Worm (Caenorhabditis elegans): ENCODE results near the gene Y39B6A.5.

The Y39B6A.5 gene

ce11 chrV:19158664-19159063 lies at the start of gene Y39B6A.5:
Y39B6A.5 (minus strand) TSS chrV:19158877.
- TF ChIP-seq W03F9.2 (tag; optimal IDR thresholded peaks at IDR 0.05) (peak; percentile 47), dao-5 (tag; optimal IDR thresholded peaks at IDR 0.05) (no peak)

ce11 chrV:19206911-19207310 lies 48.2 kb upstream of the Y39B6A.5 start:
- TF ChIP-seq W03F9.2 (tag; optimal IDR thresholded peaks at IDR 0.05) (no peak), him-1 (tag; optimal IDR thresholded peaks at IDR 0.05) (no peak), dao-5 (tag; optimal IDR thresholded peaks at IDR 0.05) (no peak)

- no peak for TF ChIP-seq W03F9.2 (tag; optimal IDR thresholded peaks at IDR 0.05)
- TF ChIP-seq him-1 (tag; optimal IDR thresholded peaks at IDR 0.05) = no peak
- no peak for TF ChIP-seq dao-5 (tag; optimal IDR thresholded peaks at IDR 0.05)
Observed at ce11 chrV:19205450-19205849, 46.8 kb upstream of the Y39B6A.5 start.

- TF ChIP-seq W03F9.2 (tag; optimal IDR thresholded peaks at IDR 0.05) = no peak
- TF ChIP-seq him-1 (tag; optimal IDR thresholded peaks at IDR 0.05) = no peak
- no peak for TF ChIP-seq dao-5 (tag; optimal IDR thresholded peaks at IDR 0.05)
Observed at ce11 chrV:19203299-19203698, 44.6 kb upstream of the Y39B6A.5 start, which contains the start of gene Y39B6A.1. Y39B6A.1 (minus strand) TSS chrV:19203607.

ce11 chrV:19202800-19203199 lies 44.1 kb upstream of the Y39B6A.5 start:
- no peak for TF ChIP-seq him-1 (tag; optimal IDR thresholded peaks at IDR 0.05)
- no peak for TF ChIP-seq W03F9.2 (tag; optimal IDR thresholded peaks at IDR 0.05)
- no peak for TF ChIP-seq dao-5 (tag; optimal IDR thresholded peaks at IDR 0.05)

ce11 chrV:19201190-19201589 lies 42.5 kb upstream of the Y39B6A.5 start:
- no peak for TF ChIP-seq him-1 (tag; optimal IDR thresholded peaks at IDR 0.05)
- TF ChIP-seq W03F9.2 (tag; optimal IDR thresholded peaks at IDR 0.05) = no peak
- TF ChIP-seq dao-5 (tag; optimal IDR thresholded peaks at IDR 0.05) = no peak

ce11 chrV:19189963-19190597 lies 31.4 kb upstream of the Y39B6A.5 start, which contains the start of the genes Y39B6A.3 and pph-5:
Y39B6A.3 (minus strand) TSS chrV:19190013.
pph-5 (plus strand) TSS chrV:19190547.
- TF ChIP-seq dao-5 (tag; optimal IDR thresholded peaks at IDR 0.05) (no peak), W03F9.2 (tag; optimal IDR thresholded peaks at IDR 0.05) (no peak), him-1 (tag; optimal IDR thresholded peaks at IDR 0.05) (no peak)

ce11 chrV:19181684-19182083 lies 23.0 kb upstream of the Y39B6A.5 start:
- no peak for TF ChIP-seq W03F9.2 (tag; optimal IDR thresholded peaks at IDR 0.05)
- TF ChIP-seq dao-5 (tag; optimal IDR thresholded peaks at IDR 0.05) = no peak
- no peak for TF ChIP-seq him-1 (tag; optimal IDR thresholded peaks at IDR 0.05)

- no peak for TF ChIP-seq W03F9.2 (tag; optimal IDR thresholded peaks at IDR 0.05)
- TF ChIP-seq him-1 (tag; optimal IDR thresholded peaks at IDR 0.05) = no peak
- TF ChIP-seq dao-5 (tag; optimal IDR thresholded peaks at IDR 0.05) = no peak
Observed at ce11 chrV:19178896-19179295, 20.2 kb upstream of the Y39B6A.5 start.

ce11 chrV:19177804-19178203 lies 19.1 kb upstream of the Y39B6A.5 start:
- no peak for TF ChIP-seq W03F9.2 (tag; optimal IDR thresholded peaks at IDR 0.05)
- TF ChIP-seq him-1 (tag; optimal IDR thresholded peaks at IDR 0.05) = no peak
- no peak for TF ChIP-seq dao-5 (tag; optimal IDR thresholded peaks at IDR 0.05)

- TF ChIP-seq him-1 (tag; optimal IDR thresholded peaks at IDR 0.05) (no peak), dao-5 (tag; optimal IDR thresholded peaks at IDR 0.05) (no peak), W03F9.2 (tag; optimal IDR thresholded peaks at IDR 0.05) (no peak)
Observed at ce11 chrV:19177070-19177469, 18.4 kb upstream of the Y39B6A.5 start.

- TF ChIP-seq dao-5 (tag; optimal IDR thresholded peaks at IDR 0.05) = no peak
- TF ChIP-seq W03F9.2 (tag; optimal IDR thresholded peaks at IDR 0.05) = no peak
- TF ChIP-seq him-1 (tag; optimal IDR thresholded peaks at IDR 0.05) = no peak
Observed at ce11 chrV:19175714-19176113, 17.0 kb upstream of the Y39B6A.5 start.

- TF ChIP-seq W03F9.2 (tag; optimal IDR thresholded peaks at IDR 0.05) = no peak
Observed at ce11 chrV:19174626-19175025, 15.9 kb upstream of the Y39B6A.5 start, which contains the start of gene hot-2. hot-2 (plus strand) TSS chrV:19174759.

- no peak for TF ChIP-seq dao-5 (tag; optimal IDR thresholded peaks at IDR 0.05)
- TF ChIP-seq W03F9.2 (tag; optimal IDR thresholded peaks at IDR 0.05) = no peak
- no peak for TF ChIP-seq him-1 (tag; optimal IDR thresholded peaks at IDR 0.05)
Observed at ce11 chrV:19153806-19154205, 4.9 kb downstream of the Y39B6A.5 start, which contains the start of gene tsp-13. tsp-13 (plus strand) TSS chrV:19154106.

- no peak for TF ChIP-seq him-1 (tag; optimal IDR thresholded peaks at IDR 0.05)
- TF ChIP-seq dao-5 (tag; optimal IDR thresholded peaks at IDR 0.05) = no peak
- no peak for TF ChIP-seq W03F9.2 (tag; optimal IDR thresholded peaks at IDR 0.05)
Observed at ce11 chrV:19153244-19153643, 5.4 kb downstream of the Y39B6A.5 start.
